Worm (Caenorhabditis elegans): Measurements from ENCODE around the gene ZK809.9.

The ZK809.9 gene

DNA sequence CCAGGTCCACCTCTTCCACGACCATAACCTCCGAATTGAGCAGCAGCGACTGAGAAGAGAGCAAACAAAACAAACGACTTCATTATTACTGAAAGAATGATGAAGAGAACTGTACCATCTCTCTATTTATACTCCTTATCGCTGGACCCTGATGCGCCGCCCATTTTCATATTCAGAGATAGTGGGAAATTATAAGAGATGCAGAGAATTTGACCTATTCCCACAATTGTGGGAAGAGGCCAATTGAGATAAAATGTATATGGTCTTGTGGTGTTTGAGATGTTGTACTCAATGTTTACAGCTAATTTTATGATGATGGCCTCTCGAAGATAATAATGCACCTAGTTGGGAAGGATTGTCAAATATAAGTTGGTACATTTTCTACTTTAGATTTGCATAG lies 24.2 kb upstream of the ZK809.9 start, which contains the start of gene ttr-50:
ttr-50 (minus strand) TSS at position 101 of the 400 bp plus-strand sequence.
- TF ChIP-seq tlp-1 (tag; optimal IDR thresholded peaks at IDR 0.05) (no peak), sup-37 (GFP tag; optimal IDR thresholded peaks at IDR 0.05) (no peak), unc-30 (tag; optimal IDR thresholded peaks at IDR 0.05) (no peak), nhr-47 (tag; optimal IDR thresholded peaks at IDR 0.05) (no peak), zag-1 (tag; optimal IDR thresholded peaks at IDR 0.05) (no peak), rnt-1 (tag; optimal IDR thresholded peaks at IDR 0.05) (no peak), nhr-12 (tag; optimal IDR thresholded peaks at IDR 0.05) (no peak), C16A3.4 (tag; optimal IDR thresholded peaks at IDR 0.05) (no peak), lin-39 (tag; optimal IDR thresholded peaks at IDR 0.05) (no peak)

DNA sequence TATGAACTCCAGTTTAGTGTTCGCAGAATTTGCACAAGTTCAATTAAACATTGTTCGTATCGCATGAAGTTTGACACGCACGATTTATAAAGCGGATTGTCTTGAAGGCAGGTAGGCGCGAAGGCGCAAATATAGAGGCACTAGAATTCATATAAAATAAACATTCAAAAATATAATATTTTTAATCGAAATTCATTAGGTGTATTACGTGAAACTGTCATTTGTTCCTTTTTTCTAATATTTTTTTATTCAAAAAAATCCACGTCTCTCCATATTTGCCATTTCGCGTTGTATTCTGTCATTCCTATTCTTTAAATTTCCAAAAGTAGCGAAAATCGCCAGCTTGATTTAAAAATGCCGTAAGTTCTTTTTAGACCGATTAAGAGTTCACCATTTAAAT lies 23.3 kb upstream of the ZK809.9 start, which contains the start of gene ZK809.1:
ZK809.1 (plus strand) TSS at position 301 of the 400 bp plus-strand sequence.
- no peak for TF ChIP-seq elt-2 (tag; optimal IDR thresholded peaks at IDR 0.05)
- no peak for TF ChIP-seq mab-9 (GFP tag; IDR thresholded peaks at IDR 0.05)
- no peak for TF ChIP-seq sup-37 (GFP tag; optimal IDR thresholded peaks at IDR 0.05)
- no peak for TF ChIP-seq zip-4 (GFP tag; optimal IDR thresholded peaks at IDR 0.05)
- no peak for TF ChIP-seq mdl-1 (tag; optimal IDR thresholded peaks at IDR 0.05)
- no peak for TF ChIP-seq rnt-1 (tag; optimal IDR thresholded peaks at IDR 0.05)

DNA sequence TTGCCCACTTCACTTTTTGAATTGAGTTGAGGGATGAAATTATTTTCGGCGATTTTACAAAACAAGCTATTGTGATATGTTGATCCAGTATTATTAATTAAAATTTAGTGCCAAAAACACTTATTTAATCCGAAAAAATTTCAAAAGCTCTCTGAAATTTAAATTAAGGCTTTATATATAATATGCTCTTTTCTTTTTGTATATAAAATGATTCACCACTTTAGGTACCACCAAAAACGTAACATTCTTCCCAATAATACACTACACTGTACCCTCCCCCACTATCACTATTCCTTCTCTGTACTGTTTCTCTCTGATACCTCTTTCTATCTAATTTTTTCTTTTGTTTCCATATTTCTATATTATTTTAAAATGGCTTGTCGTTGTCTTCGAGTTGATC lies 21.3 kb upstream of the ZK809.9 start, which contains the start of gene prx-2:
prx-2 (plus strand) TSS at position 301 of the 400 bp plus-strand sequence.
- no peak for TF ChIP-seq unc-62 (GFP tag; optimal IDR thresholded peaks at IDR 0.05)
- no peak for TF ChIP-seq zip-4 (GFP tag; optimal IDR thresholded peaks at IDR 0.05)
- no peak for TF ChIP-seq mep-1 (tag; optimal IDR thresholded peaks at IDR 0.05)
- TF ChIP-seq lin-39 (tag; optimal IDR thresholded peaks at IDR 0.05), result no peak
- no peak for TF ChIP-seq ceh-82 (tag; optimal IDR thresholded peaks at IDR 0.05)
- no peak for TF ChIP-seq ceh-88 (GFP tag; IDR thresholded peaks at IDR 0.05)
- TF ChIP-seq ets-5 (GFP tag; IDR thresholded peaks at IDR 0.05), result no peak
- no peak for TF ChIP-seq pax-3 (tag; optimal IDR thresholded peaks at IDR 0.05)
- no peak for TF ChIP-seq rnt-1 (tag; optimal IDR thresholded peaks at IDR 0.05)
- TF ChIP-seq grh-1 (GFP tag; IDR thresholded peaks at IDR 0.05), result no peak
- TF ChIP-seq lin-13 (GFP tag; optimal IDR thresholded peaks at IDR 0.05), result no peak
- TF ChIP-seq egl-13 (tag; optimal IDR thresholded peaks at IDR 0.05), result no peak
- TF ChIP-seq snu-23 (GFP tag; optimal IDR thresholded peaks at IDR 0.05), result no peak
- no peak for TF ChIP-seq ceh-90 (tag; optimal IDR thresholded peaks at IDR 0.05)
- no peak for TF ChIP-seq ceh-63 (GFP tag; optimal IDR thresholded peaks at IDR 0.05)
- no peak for TF ChIP-seq hlh-17 (GFP tag; optimal IDR thresholded peaks at IDR 0.05; ENCODE audit: borderline replicate concordance)

DNA sequence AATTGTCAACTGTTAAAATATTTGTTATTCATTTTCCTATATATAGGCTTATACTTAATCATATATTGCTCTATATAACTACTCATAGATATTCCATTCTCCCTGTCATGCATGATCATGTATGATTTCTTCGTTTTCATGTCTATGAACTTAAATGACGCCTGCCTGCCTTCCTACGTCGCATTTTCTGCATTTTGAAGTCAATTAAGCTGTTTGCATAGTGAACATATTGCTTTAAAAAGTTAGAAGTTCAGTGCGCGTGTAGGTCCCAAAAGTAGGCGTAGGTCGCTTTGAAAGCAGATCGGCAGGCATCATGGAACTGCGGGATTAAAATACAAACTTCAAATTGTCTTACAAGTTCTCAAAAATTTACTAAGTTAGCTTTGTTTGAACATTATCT lies 20.4 kb upstream of the ZK809.9 start:
- TF ChIP-seq ceh-90 (tag; optimal IDR thresholded peaks at IDR 0.05), result no peak
- TF ChIP-seq hlh-17 (GFP tag; optimal IDR thresholded peaks at IDR 0.05; ENCODE audit: borderline replicate concordance), result peak; percentile 29
- TF ChIP-seq pqm-1 (tag; optimal IDR thresholded peaks at IDR 0.05), result no peak
- TF ChIP-seq zag-1 (tag; optimal IDR thresholded peaks at IDR 0.05), result no peak
- no peak for TF ChIP-seq elt-3 (tag; optimal IDR thresholded peaks at IDR 0.05)

DNA sequence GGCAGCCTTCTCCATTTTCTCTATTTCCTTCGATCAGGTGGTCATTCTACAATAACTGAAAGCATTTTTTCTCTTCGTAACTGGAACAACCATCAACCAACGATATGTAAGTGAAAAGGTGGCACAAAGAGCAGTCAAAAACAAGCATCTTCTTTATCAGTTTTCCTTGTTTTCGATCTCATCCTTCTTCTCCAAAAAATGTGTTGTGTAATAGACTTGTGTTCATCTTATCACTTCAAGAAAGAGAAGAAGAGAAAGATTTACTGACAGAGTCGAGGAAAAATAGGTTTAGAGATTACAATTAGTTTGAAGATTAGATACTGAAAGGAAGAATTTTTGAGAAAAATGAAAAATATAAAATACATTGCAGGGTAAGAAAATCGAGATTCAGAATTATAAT lies 19.8 kb upstream of the ZK809.9 start:
- TF ChIP-seq vab-15 (tag; optimal IDR thresholded peaks at IDR 0.05) (no peak), lin-15B (tag; optimal IDR thresholded peaks at IDR 0.05) (no peak), aly-2 (tag; optimal IDR thresholded peaks at IDR 0.05) (no peak), fos-1 (tag; optimal IDR thresholded peaks at IDR 0.05) (no peak), mep-1 (tag; optimal IDR thresholded peaks at IDR 0.05) (no peak), sup-37 (GFP tag; optimal IDR thresholded peaks at IDR 0.05) (no peak), egl-13 (tag; optimal IDR thresholded peaks at IDR 0.05) (no peak), efl-3 (GFP tag; optimal IDR thresholded peaks at IDR 0.05) (no peak), nhr-237 (tag; optimal IDR thresholded peaks at IDR 0.05) (no peak), unc-62 (GFP tag; optimal IDR thresholded peaks at IDR 0.05) (no peak), isw-1 (GFP tag; IDR thresholded peaks at IDR 0.05) (no peak), lsy-2 (tag; optimal IDR thresholded peaks at IDR 0.05) (peak in 1 of 2 experiments; percentile 25), alr-1 (tag; optimal IDR thresholded peaks at IDR 0.05; ENCODE audit: borderline replicate concordance) (no peak), nhr-19 (GFP tag; conservative IDR thresholded peaks at IDR 0.05) (no peak), nhr-20 (tag; optimal IDR thresholded peaks at IDR 0.05) (peak; percentile 23), xbp-1 (tag; optimal IDR thresholded peaks at IDR 0.05) (no peak), snu-23 (GFP tag; optimal IDR thresholded peaks at IDR 0.05) (peak; percentile 27), unc-130 (tag; optimal IDR thresholded peaks at IDR 0.05) (peak; percentile 21), ztf-4 (tag; optimal IDR thresholded peaks at IDR 0.05) (peak; percentile 10), lin-14 (GFP tag; optimal IDR thresholded peaks at IDR 0.05) (peak; percentile 67), nhr-47 (tag; optimal IDR thresholded peaks at IDR 0.05) (no peak), jun-1 (tag; optimal IDR thresholded peaks at IDR 0.05) (no peak), hlh-4 (tag; optimal IDR thresholded peaks at IDR 0.05) (no peak)

All from whole organism, L1 larva.